Worm (Caenorhabditis elegans) whole organism, late embryonic: Measurements from ENCODE around the gene crb-1.

ENCODE experiments used
- ama-1 ChIP-seq: fragments of 150-350 bp; optimal IDR thresholded peaks from 2 replicates; lab custom pipeline; 2014
- ceh-18 ChIP-seq: sonication (generic microtip); optimal IDR thresholded peaks from 2 replicates; lab custom pipeline; 2016; ENCODE audit warnings: missing genetic modification characterization, missing compliant biosample characterization
- dve-1 ChIP-seq: sonication (generic microtip); optimal IDR thresholded peaks from 2 replicates; lab custom pipeline; 2017; ENCODE audit warnings: antibody characterized with exemption, mild to moderate bottlenecking, missing genetic modification characterization, missing compliant biosample characterization
- rnt-1 ChIP-seq: sonication (generic microtip); optimal IDR thresholded peaks from 2 replicates; lab custom pipeline; 2016; ENCODE audit warnings: missing genetic modification characterization, missing compliant biosample characterization
- sox-4 ChIP-seq: sonication (generic microtip); optimal IDR thresholded peaks from 2 replicates; lab custom pipeline; 2017; ENCODE audit warnings: mild to moderate bottlenecking, missing genetic modification characterization, inconsistent platforms, missing compliant biosample characterization
- syd-9 ChIP-seq: sonication (generic microtip); optimal IDR thresholded peaks from 2 replicates; lab custom pipeline; 2016; ENCODE audit warnings: mild to moderate bottlenecking, missing genetic modification characterization, moderate library complexity, missing compliant biosample characterization

ce11 chrX:17379675-17380074 is 34.1 kb downstream of the crb-1 start, which contains the start of gene F10D7.10:
- TF ChIP-seq ceh-18 (no peak), syd-9 (tag; lab: Kevin White, UChicago) (no peak), dve-1 (no peak), sox-4 (tag; lab: Kevin White, UChicago) (no peak), rnt-1 (no peak), ama-1 (lab: Kevin White, UChicago) (no peak)
